Worm (Caenorhabditis elegans) whole organism, early embryonic: ENCODE results near the gene sri-21.
"Not testable (repeated sequence)": the region's sequence is repeated elsewhere in the genome, so short reads cannot be mapped to it uniquely, and the experiment has no call there.

Experiments
- B0310.2 ChIP-seq: sonication (generic microtip); optimal IDR thresholded peaks from 2 replicates; lab custom pipeline; 2016; ENCODE audit warnings: mild to moderate bottlenecking, missing genetic modification characterization, missing compliant biosample characterization
- F13C5.2 ChIP-seq: sonication (generic microtip); optimal IDR thresholded peaks from 2 replicates; lab custom pipeline; 2017; ENCODE audit warnings: mild to moderate bottlenecking, missing genetic modification characterization, inconsistent platforms, missing compliant biosample characterization
- ama-1 ChIP-seq: fragments of 150-350 bp; optimal IDR thresholded peaks from 2 replicates; lab custom pipeline; 2014
- ceh-13 ChIP-seq: fragments of 200-800 bp; sonication (Bioruptor generic); optimal IDR thresholded peaks from 2 replicates; lab custom pipeline; 2018; ENCODE audit warnings: mild to moderate bottlenecking, missing genetic modification characterization, missing compliant biosample characterization
- ceh-36 ChIP-seq: sonication (generic microtip); optimal IDR thresholded peaks from 2 replicates; lab custom pipeline; 2016; ENCODE audit warnings: missing genetic modification characterization, inconsistent platforms, missing compliant biosample characterization
- ets-7 ChIP-seq: sonication (generic microtip); optimal IDR thresholded peaks from 2 replicates; lab custom pipeline; 2016; ENCODE audit warnings: missing genotype, missing genetic modification characterization, missing compliant biosample characterization
- hmbx-1 ChIP-seq: sonication (generic microtip); optimal IDR thresholded peaks from 2 replicates; lab custom pipeline; 2016; ENCODE audit warnings: mild to moderate bottlenecking, missing genetic modification characterization, missing compliant biosample characterization
- scrt-1 ChIP-seq: fragments of 200-800 bp; sonication (Bioruptor generic); IDR thresholded peaks from 2 replicates; pipeline ENCODE4 v1.3.6; 2022; ENCODE audit warnings: missing genetic modification characterization, missing compliant biosample characterization
- sea-1 ChIP-seq: fragments of 200-800 bp; sonication (Bioruptor generic); conservative IDR thresholded peaks from 2 replicates; pipeline ENCODE4 v1.3.6; 2022; ENCODE audit warnings: missing genetic modification characterization, missing compliant biosample characterization
- tbx-11 ChIP-seq: fragments of 200-800 bp; sonication (Bioruptor generic); IDR thresholded peaks from 2 replicates; pipeline ENCODE4 v1.3.6; 2022; ENCODE audit warnings: missing genetic modification characterization, missing compliant biosample characterization
- tra-4 ChIP-seq: sonication (generic microtip); optimal IDR thresholded peaks from 2 replicates; lab custom pipeline; 2017; ENCODE audit warnings: missing genetic modification characterization, missing compliant biosample characterization

- TF ChIP-seq tbx-11 (GFP tag; lab: Robert Waterston, UW); ama-1 (lab: Kevin White, UChicago); scrt-1; ets-7 (tag; lab: Kevin White, UChicago); ceh-36 (tag; lab: Kevin White, UChicago); F13C5.2 (tag; lab: Kevin White, UChicago); hmbx-1 (tag; lab: Kevin White, UChicago); B0310.2 (tag; lab: Kevin White, UChicago); sea-1; tra-4 (tag; lab: Kevin White, UChicago); ceh-13 (GFP tag; lab: Kevin White, UChicago): not testable (repeated sequence)
Observed at ce11 chrV:3506252-3506651, 43.4 kb upstream of the sri-21 start, which contains the start of gene ugt-64.
